Fruit fly (Drosophila melanogaster) whole organism, embryonic: ENCODE results near the gene Dhps.

Experiments
- Atf6 ChIP-seq: fragments of 200-800 bp; sonication (Bioruptor generic); IDR thresholded peaks from 2 replicates; pipeline ENCODE4 v1.3.6; 2022; ENCODE audit warnings: missing biosample characterization, missing genetic modification characterization
- CG11560 ChIP-seq: fragments of 200-800 bp; sonication (Bioruptor generic); IDR thresholded peaks from 3 replicates; pipeline ENCODE4 v1.3.6; 2022; ENCODE audit warnings: missing biosample characterization, missing genetic modification characterization
- CG12071 ChIP-seq: fragments of 200-800 bp; sonication (Bioruptor generic); optimal IDR thresholded peaks from 3 replicates; lab custom pipeline; 2018; ENCODE audit warnings: missing biosample characterization, mild to moderate bottlenecking, missing genetic modification characterization
- CG12391 ChIP-seq: fragments of 200-800 bp; sonication (Bioruptor generic); optimal IDR thresholded peaks from 3 replicates; lab custom pipeline; 2018; ENCODE audit warnings: missing biosample characterization, mild to moderate bottlenecking, missing genetic modification characterization, moderate library complexity
- CG12744 ChIP-seq: fragments of 200-800 bp; sonication (Bioruptor generic); optimal IDR thresholded peaks from 2 replicates; lab custom pipeline; 2016; ENCODE audit warnings: missing biosample characterization, missing genetic modification characterization
- CG13894 ChIP-seq: fragments of 200-800 bp; sonication (Bioruptor generic); optimal IDR thresholded peaks from 3 replicates; lab custom pipeline; 2018; ENCODE audit warnings: missing biosample characterization, mild to moderate bottlenecking, missing genetic modification characterization, moderate library complexity
- CG15073 ChIP-seq: fragments of 200-800 bp; sonication (Bioruptor generic); optimal IDR thresholded peaks from 2 replicates; lab custom pipeline; 2016; ENCODE audit warnings: missing biosample characterization, missing genetic modification characterization
- CG3065 ChIP-seq: fragments of 200-800 bp; sonication (Bioruptor generic); optimal IDR thresholded peaks from 2 replicates; lab custom pipeline; 2016; ENCODE audit warnings: missing biosample characterization, missing genetic modification characterization
- CG3163 ChIP-seq: fragments of 200-800 bp; sonication (Bioruptor generic); optimal IDR thresholded peaks from 3 replicates; lab custom pipeline; 2016; ENCODE audit warnings: missing biosample characterization, missing genetic modification characterization
- CG34376 ChIP-seq: fragments of 200-800 bp; sonication (Bioruptor generic); optimal IDR thresholded peaks from 2 replicates; lab custom pipeline; 2018; ENCODE audit warnings: missing biosample characterization, mild to moderate bottlenecking, missing genetic modification characterization
- CG3726 ChIP-seq: fragments of 200-800 bp; sonication (Bioruptor generic); IDR thresholded peaks from 3 replicates; pipeline ENCODE4, ENCODE4 v1.3.6; 2022; ENCODE audit warnings: missing biosample characterization, missing genetic modification characterization
- CG3847 ChIP-seq: fragments of 200-800 bp; sonication (Bioruptor generic); IDR thresholded peaks from 2 replicates; pipeline ENCODE4 v1.3.6; 2022; ENCODE audit warnings: missing biosample characterization, missing genetic modification characterization
- CG4424 ChIP-seq: fragments of 200-800 bp; sonication (Bioruptor generic); optimal IDR thresholded peaks from 3 replicates; lab custom pipeline; 2016; ENCODE audit warnings: missing biosample characterization, missing genetic modification characterization
- CG4820 ChIP-seq: fragments of 200-800 bp; sonication (Bioruptor generic); optimal IDR thresholded peaks from 3 replicates; lab custom pipeline; 2016; ENCODE audit warnings: missing biosample characterization, missing genetic modification characterization
- CG5245 ChIP-seq: fragments of 200-800 bp; sonication (Bioruptor generic); optimal IDR thresholded peaks from 3 replicates; lab custom pipeline; 2016; ENCODE audit warnings: missing biosample characterization, missing genetic modification characterization
- CG6683 ChIP-seq: fragments of 200-800 bp; sonication (Bioruptor generic); optimal IDR thresholded peaks from 2 replicates; lab custom pipeline; 2017; ENCODE audit warnings: missing biosample characterization, mild to moderate bottlenecking, missing genetic modification characterization, missing genetic modification reagents
- CG7271 ChIP-seq: fragments of 200-800 bp; sonication (Bioruptor generic); optimal IDR thresholded peaks from 2 replicates; lab custom pipeline; 2018; ENCODE audit warnings: missing biosample characterization, mild to moderate bottlenecking, missing genetic modification characterization, moderate library complexity
- CG8765 ChIP-seq: fragments of 200-800 bp; sonication (Bioruptor generic); IDR thresholded peaks from 2 replicates; pipeline ENCODE4 v1.3.6; 2022; ENCODE audit warnings: missing biosample characterization, missing genetic modification characterization
- CG9215 ChIP-seq: fragments of 200-800 bp; sonication (Bioruptor generic); IDR thresholded peaks from 2 replicates; pipeline ENCODE4 v1.3.6; 2022; ENCODE audit warnings: missing biosample characterization, missing genetic modification characterization
- CG9797 ChIP-seq: fragments of 200-800 bp; sonication (Bioruptor generic); optimal IDR thresholded peaks from 3 replicates; lab custom pipeline; 2018; ENCODE audit warnings: missing biosample characterization, mild to moderate bottlenecking, missing genetic modification characterization
- CHES-1-like ChIP-seq: fragments of 200-800 bp; sonication (Bioruptor generic); optimal IDR thresholded peaks from 2 replicates; lab custom pipeline; 2016; ENCODE audit warnings: missing biosample characterization, missing genetic modification characterization
- CTCF ChIP-seq: fragments of 200-800 bp; sonication (Bioruptor generic); optimal IDR thresholded peaks from 2 replicates; lab custom pipeline; 2017; ENCODE audit warnings: missing biosample characterization, mild to moderate bottlenecking, missing genetic modification characterization, moderate library complexity
- Dad ChIP-seq: fragments of 200-800 bp; sonication (Bioruptor generic); optimal IDR thresholded peaks from 3 replicates; lab custom pipeline; 2016; ENCODE audit warnings: missing biosample characterization, missing genetic modification characterization
- Doc3 ChIP-seq: fragments of 200-800 bp; sonication (Bioruptor generic); IDR thresholded peaks from 3 replicates; pipeline ENCODE4 v1.3.6; 2022; ENCODE audit warnings: missing biosample characterization, missing genetic modification characterization; ENCODE audit not compliant: partially characterized antibody
- Gug ChIP-seq: fragments of 200-800 bp; sonication (Bioruptor generic); IDR thresholded peaks from 4 replicates; pipeline ENCODE4 v1.3.6; 2022; ENCODE audit warnings: missing biosample characterization, missing genetic modification characterization
- H15 ChIP-seq: fragments of 200-800 bp; sonication (Bioruptor generic); IDR thresholded peaks from 3 replicates; pipeline ENCODE4 v1.3.6; 2022; ENCODE audit warnings: missing biosample characterization, missing genetic modification characterization
- Mrtf ChIP-seq: fragments of 200-800 bp; sonication (Bioruptor generic); IDR thresholded peaks from 3 replicates; pipeline ENCODE4 v1.3.6; 2022; ENCODE audit warnings: missing biosample characterization, missing genetic modification characterization
- Nf-YB ChIP-seq: fragments of 200-800 bp; sonication (Bioruptor generic); optimal IDR thresholded peaks from 3 replicates; lab custom pipeline; 2019; ENCODE audit warnings: missing biosample characterization, mild to moderate bottlenecking, missing genetic modification characterization, moderate library complexity
- Optix ChIP-seq: fragments of 200-800 bp; sonication (Bioruptor generic); IDR thresholded peaks from 3 replicates; pipeline ENCODE4 v1.3.6; 2022; ENCODE audit warnings: missing biosample characterization, missing genetic modification characterization
- Scr ChIP-seq: fragments of 200-800 bp; sonication (Bioruptor generic); IDR thresholded peaks from 2 replicates; pipeline ENCODE4 v1.3.6; 2022; ENCODE audit warnings: missing biosample characterization, missing genetic modification characterization; ENCODE audit not compliant: partially characterized antibody
- Sry-β ChIP-seq: fragments of 200-800 bp; sonication (Bioruptor generic); optimal IDR thresholded peaks from 2 replicates; lab custom pipeline; 2018; ENCODE audit warnings: missing biosample characterization, mild to moderate bottlenecking, missing genetic modification characterization, moderate library complexity
- Sry-δ ChIP-seq: fragments of 200-800 bp; sonication (Bioruptor generic); optimal IDR thresholded peaks from 2 replicates; lab custom pipeline; 2016; ENCODE audit warnings: missing biosample characterization, missing genetic modification characterization
- Xbp1 ChIP-seq: fragments of 200-800 bp; sonication (Bioruptor generic); optimal IDR thresholded peaks from 3 replicates; lab custom pipeline; 2016; ENCODE audit warnings: missing biosample characterization, mild to moderate bottlenecking, missing genetic modification characterization
- ase ChIP-seq: fragments of 200-800 bp; sonication (Bioruptor generic); IDR thresholded peaks from 3 replicates; pipeline ENCODE4 v1.3.6; 2022; ENCODE audit warnings: missing biosample characterization, missing genetic modification characterization
- bab2 ChIP-seq: fragments of 200-800 bp; sonication (Bioruptor generic); optimal IDR thresholded peaks from 2 replicates; lab custom pipeline; 2016; ENCODE audit warnings: missing biosample characterization, missing genetic modification characterization
- cad ChIP-seq: fragments of >200 bp; optimal IDR thresholded peaks from 2 replicates; lab custom pipeline; 2017; ENCODE audit warnings: missing biosample characterization, missing genetic modification characterization
- cas ChIP-seq: fragments of 200-800 bp; sonication (Bioruptor generic); IDR thresholded peaks from 2 replicates; pipeline ENCODE4 v1.3.6; 2022; ENCODE audit warnings: missing biosample characterization, missing genetic modification characterization
- eyg ChIP-seq: fragments of 200-800 bp; sonication (Bioruptor generic); optimal IDR thresholded peaks from 3 replicates; lab custom pipeline; 2016; ENCODE audit warnings: missing biosample characterization, missing genetic modification characterization
- fru ChIP-seq: fragments of >200 bp; optimal IDR thresholded peaks from 2 replicates; lab custom pipeline; 2017
- gro ChIP-seq: fragments of 200-800 bp; sonication (Bioruptor generic); optimal IDR thresholded peaks from 2 replicates; lab custom pipeline; 2016; ENCODE audit warnings: missing biosample characterization, missing genetic modification characterization
- hbn ChIP-seq: fragments of 200-800 bp; sonication (Bioruptor generic); IDR thresholded peaks from 2 replicates; pipeline ENCODE4 v1.3.6; 2022; ENCODE audit warnings: missing biosample characterization, missing genetic modification characterization; ENCODE audit not compliant: partially characterized antibody
- knrl ChIP-seq: fragments of 200-800 bp; sonication (Bioruptor generic); IDR thresholded peaks from 3 replicates; pipeline ENCODE4 v1.3.6; 2022; ENCODE audit warnings: missing biosample characterization, missing genetic modification characterization; ENCODE audit not compliant: partially characterized antibody
- lov ChIP-seq, 2 experiments: fragments of 200-800 bp in 1 of 2; fragments of >200 bp in 1 of 2; sonication (Bioruptor generic) in 1 of 2; IDR thresholded peaks in 1 of 2; optimal IDR thresholded peaks in 1 of 2; 2 replicates in 1 of 2; 3 replicates in 1 of 2; pipeline versions ENCODE4 v1.3.6 to Lab custom; 2017 to 2022; ENCODE audit warnings: missing biosample characterization in 1 of 2, missing genetic modification characterization in 1 of 2
- nom ChIP-seq: fragments of 200-800 bp; sonication (Bioruptor generic); optimal IDR thresholded peaks from 2 replicates; lab custom pipeline; 2017; ENCODE audit warnings: missing biosample characterization, missing genetic modification characterization, mild to moderate bottlenecking, moderate library complexity, missing genetic modification reagents
- pan ChIP-seq, 4 experiments: fragments of >200 bp in 3 of 4; fragments of 200-800 bp in 1 of 4; sonication (Bioruptor generic) in 1 of 4; optimal IDR thresholded peaks in 3 of 4; IDR thresholded peaks in 1 of 4; 2 replicates each; pipeline versions ENCODE4 v1.3.6 to Lab custom; 2017 to 2022; ENCODE audit warnings: missing biosample characterization in 2 of 4, missing genetic modification characterization in 2 of 4, mixed read lengths in 1 of 4
- pb ChIP-seq: fragments of 200-800 bp; sonication (Bioruptor generic); optimal IDR thresholded peaks from 3 replicates; lab custom pipeline; 2016; ENCODE audit warnings: missing biosample characterization, missing genetic modification characterization
- phol ChIP-seq: fragments of 200-800 bp; sonication (Bioruptor generic); optimal IDR thresholded peaks from 3 replicates; lab custom pipeline; 2018; ENCODE audit warnings: missing biosample characterization, mild to moderate bottlenecking, missing genetic modification characterization, moderate library complexity
- salm ChIP-seq: fragments of 200-800 bp; sonication (Bioruptor generic); optimal IDR thresholded peaks from 2 replicates; lab custom pipeline; 2018; ENCODE audit warnings: missing biosample characterization, mild to moderate bottlenecking, missing genetic modification characterization
- sc ChIP-seq, 3 experiments: fragments of >200 bp in 2 of 3; fragments of 200-800 bp in 1 of 3; sonication (Bioruptor generic) in 1 of 3; optimal IDR thresholded peaks; 2 replicates in 2 of 3; 3 replicates in 1 of 3; lab custom pipeline; 2017; ENCODE audit warnings: mild to moderate bottlenecking in 1 of 3, missing biosample characterization in 1 of 3, missing genetic modification characterization in 1 of 3, missing genetic modification reagents in 1 of 3
- slou ChIP-seq: fragments of 200-800 bp; sonication (Bioruptor generic); optimal IDR thresholded peaks from 3 replicates; lab custom pipeline; 2016; ENCODE audit warnings: missing biosample characterization, missing genetic modification characterization

Dhps gene

dm6 chr3L:8197779-8198279 lies at the start of gene Dhps, which contains the start of gene UbcE2M (continued):
- TF ChIP-seq pan (optimal IDR thresholded peaks at IDR 0.05; lab: Kevin White, UChicago) = no peak
- peak in 1 of 2 experiments; percentile 57 for TF ChIP-seq pan (GFP tag; optimal IDR thresholded peaks at IDR 0.05 in 1 of 2, IDR thresholded peaks at IDR 0.05 in 1 of 2)
- no peak for TF ChIP-seq CG12071
- TF ChIP-seq eyg = peak; percentile 36
- TF ChIP-seq bab2 (GFP tag; lab: Kevin White, UChicago) = no peak
- no peak for TF ChIP-seq CG5245
- peak; percentile 3 for TF ChIP-seq CG3163 (GFP tag; lab: Kevin White, UChicago)
- peak; percentile 55; the same call in 1 of the 3 replicates for TF ChIP-seq Optix (GFP tag; lab: Robert Waterston, UW)
- peak; percentile 83 for TF ChIP-seq knrl
- TF ChIP-seq Sry-δ (GFP tag; lab: Kevin White, UChicago) = peak; percentile 67
- TF ChIP-seq slou (GFP tag; lab: Kevin White, UChicago) = peak; percentile 22
- peak; percentile 59; the same call in 2 of the 3 replicates for TF ChIP-seq Mrtf (GFP tag; lab: Robert Waterston, UW)
- TF ChIP-seq sc (optimal IDR thresholded peaks at IDR 0.05; lab: Kevin White, UChicago) = no peak
- TF ChIP-seq sc (GFP tag; optimal IDR thresholded peaks at IDR 0.05; lab: Kevin White, UChicago) = peak; percentile 57
- TF ChIP-seq CG7271 (tag; lab: Kevin White, UChicago) = peak; percentile 39
- TF ChIP-seq Scr (GFP tag; lab: Robert Waterston, UW) = peak; percentile 80
- TF ChIP-seq pb (GFP tag; lab: Kevin White, UChicago) = no peak
- TF ChIP-seq phol (tag; lab: Kevin White, UChicago) = peak; percentile 86
- no peak for TF ChIP-seq CTCF
- peak; percentile 64 for TF ChIP-seq hbn (GFP tag; lab: Robert Waterston, UW)
- peak; percentile 54; the same call in 1 of the 3 replicates for TF ChIP-seq Doc3 (GFP tag; lab: Robert Waterston, UW)
- TF ChIP-seq ase (GFP tag; lab: Robert Waterston, UW) = peak; percentile 38; the same call in 1 of the 3 replicates
- peak; percentile 72; the same call in 2 of the 4 replicates for TF ChIP-seq Gug
- TF ChIP-seq CG4820 = peak; percentile 67
- TF ChIP-seq Dad (GFP tag; lab: Kevin White, UChicago) = no peak
- TF ChIP-seq CG3726 (GFP tag; lab: Robert Waterston, UW) = peak; percentile 46; the same call in 1 of the 3 replicates
- peak; percentile 56 for TF ChIP-seq CHES-1-like (GFP tag; lab: Kevin White, UChicago)
- TF ChIP-seq gro = no peak
- peak; percentile 59; the same call in 1 of the 3 replicates for TF ChIP-seq H15 (GFP tag; lab: Robert Waterston, UW)
- peak; percentile 23 for TF ChIP-seq CG9797 (GFP tag; lab: Kevin White, UChicago)
- TF ChIP-seq CG4424 (GFP tag; lab: Kevin White, UChicago) = peak; percentile 65
- no peak for TF ChIP-seq cas (GFP tag; lab: Robert Waterston, UW)
- TF ChIP-seq CG6683 (GFP tag; lab: Kevin White, UChicago) = peak; percentile 58
- TF ChIP-seq Xbp1 (GFP tag; lab: Kevin White, UChicago) = peak; percentile 77
- peak; percentile 85 for TF ChIP-seq CG9215 (GFP tag; lab: Robert Waterston, UW)
- TF ChIP-seq CG3847 (GFP tag; lab: Robert Waterston, UW) = peak; percentile 87
- TF ChIP-seq Nf-YB (GFP tag; lab: Kevin White, UChicago) = no peak
- TF ChIP-seq cad (GFP tag; lab: Kevin White, UChicago) = no peak
- peak; percentile 27 for TF ChIP-seq nom (GFP tag; lab: Kevin White, UChicago)
- TF ChIP-seq CG34376 = peak; percentile 11
- peak; percentile 87 for TF ChIP-seq CG12391
- no peak for TF ChIP-seq lov (optimal IDR thresholded peaks at IDR 0.05; lab: Kevin White, UChicago)
- TF ChIP-seq lov (GFP tag; IDR thresholded peaks at IDR 0.05; lab: Robert Waterston, UW) = no peak
- TF ChIP-seq salm (tag; lab: Kevin White, UChicago) = no peak
- TF ChIP-seq fru (lab: Kevin White, UChicago) = no peak
- TF ChIP-seq CG8765 (GFP tag; lab: Robert Waterston, UW) = peak; percentile 52
- no peak; the same call in 2 of the 3 replicates for TF ChIP-seq CG11560 (tag; lab: Robert Waterston, UW)
- peak; percentile 11 for TF ChIP-seq CG12744 (GFP tag; lab: Kevin White, UChicago)
- TF ChIP-seq Sry-β (GFP tag; lab: Kevin White, UChicago) = peak; percentile 95
- TF ChIP-seq CG15073 (GFP tag; lab: Kevin White, UChicago) = no peak
- no peak for TF ChIP-seq Atf6 (GFP tag; lab: Robert Waterston, UW)
- peak; percentile 10 for TF ChIP-seq CG3065 (GFP tag; lab: Kevin White, UChicago)
- no peak for TF ChIP-seq CG13894 (tag; lab: Kevin White, UChicago)
